Fruit fly (Drosophila melanogaster): ENCODE results near the gene CG31909.
A peak's percentile ranks its signal among the peaks of the same experiment; 100 is the strongest.

CG31909 gene

DNA sequence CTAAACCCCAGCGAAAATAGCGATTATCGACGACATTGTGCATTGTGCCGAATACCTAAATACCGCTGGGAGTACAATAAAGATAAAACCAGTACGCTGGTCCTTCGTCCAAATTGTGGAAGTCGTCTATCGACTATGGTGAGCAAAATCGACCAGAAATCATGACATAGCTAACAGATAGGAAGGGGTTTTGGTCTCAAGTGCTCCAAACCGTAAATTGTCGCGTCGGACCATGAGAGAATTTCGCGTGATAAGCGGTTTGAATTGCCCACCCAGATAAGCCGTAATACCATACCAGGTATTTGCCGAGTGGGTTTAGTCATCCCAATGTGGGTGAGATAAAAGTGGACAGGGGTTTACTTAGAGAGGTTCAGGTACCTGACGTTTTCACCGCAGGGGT, 39.4 kb upstream of the CG31909 start (continued):
- peak; percentile 28; the same call in 1 of the 2 replicates for TF ChIP-seq CG32532 (GFP tag; IDR thresholded peaks at IDR 0.05)
- peak; percentile 99 for TF ChIP-seq CG15479 (GFP tag; optimal IDR thresholded peaks at IDR 0.05)
- peak; percentile 2 for TF ChIP-seq CG3281 (GFP tag; optimal IDR thresholded peaks at IDR 0.05)
- TF ChIP-seq CG2678 (tag; optimal IDR thresholded peaks at IDR 0.05) = peak; percentile 1
- no peak for TF ChIP-seq trh (GFP tag; optimal IDR thresholded peaks at IDR 0.05)

DNA sequence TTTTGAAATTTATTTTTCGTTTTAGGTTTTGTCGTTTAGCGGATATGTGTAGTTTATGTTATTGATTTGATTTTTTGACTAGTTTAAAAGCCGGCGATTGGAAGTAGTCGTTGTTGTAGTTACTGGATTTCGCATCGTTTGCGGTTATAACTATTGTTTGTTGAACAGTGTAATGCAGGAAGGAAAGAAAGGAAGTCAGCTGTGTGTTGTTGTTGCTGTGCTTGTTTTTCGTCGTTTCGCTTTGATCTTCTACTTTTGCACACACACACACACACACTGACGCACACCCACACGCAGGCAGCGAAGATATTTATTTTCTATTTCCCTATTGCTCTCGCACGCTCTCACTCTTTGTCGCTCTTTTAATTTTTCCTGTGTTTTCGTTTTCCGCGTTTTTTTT, 38.1 kb upstream of the CG31909 start:
- peak; percentile 60 for TF ChIP-seq zf30C (GFP tag; optimal IDR thresholded peaks at IDR 0.05)
- TF ChIP-seq mld (GFP tag; IDR thresholded peaks at IDR 0.05; ENCODE audit: partially characterized antibody) = 0 out of 3 replicates have a peak, but pooled peaks have one; percentile 11
- no peak for TF ChIP-seq Spps (tag; optimal IDR thresholded peaks at IDR 0.05)
- TF ChIP-seq CG7271 (tag; optimal IDR thresholded peaks at IDR 0.05) = no peak
- peak in 1 of 2 experiments; percentile 58 for TF ChIP-seq eve (GFP tag; optimal IDR thresholded peaks at IDR 0.05)
- TF ChIP-seq CG7839 (tag; optimal IDR thresholded peaks at IDR 0.05) = no peak
- TF ChIP-seq CG12391 (tag; optimal IDR thresholded peaks at IDR 0.05) = peak; percentile 8
- TF ChIP-seq sr (GFP tag; IDR thresholded peaks at IDR 0.05) = peak; percentile 46; the same call in 1 of the 3 replicates
- peak; percentile 45 to 62 for TF ChIP-seq Trl (optimal IDR thresholded peaks at IDR 0.05)
- no peak for TF ChIP-seq Trl (GFP tag; optimal IDR thresholded peaks at IDR 0.05)
- TF ChIP-seq cg (GFP tag; optimal IDR thresholded peaks at IDR 0.05) = peak; percentile 67
- TF ChIP-seq CG1603 (tag; optimal IDR thresholded peaks at IDR 0.05) = peak; percentile 1
- TF ChIP-seq H15 (GFP tag; IDR thresholded peaks at IDR 0.05) = no peak
- peak; percentile 5 for TF ChIP-seq unpg (GFP tag; optimal IDR thresholded peaks at IDR 0.05)
- TF ChIP-seq CG4360 (GFP tag; IDR thresholded peaks at IDR 0.05) = peak; percentile 73
- TF ChIP-seq gem (tag; optimal IDR thresholded peaks at IDR 0.05) = peak; percentile 10

DNA sequence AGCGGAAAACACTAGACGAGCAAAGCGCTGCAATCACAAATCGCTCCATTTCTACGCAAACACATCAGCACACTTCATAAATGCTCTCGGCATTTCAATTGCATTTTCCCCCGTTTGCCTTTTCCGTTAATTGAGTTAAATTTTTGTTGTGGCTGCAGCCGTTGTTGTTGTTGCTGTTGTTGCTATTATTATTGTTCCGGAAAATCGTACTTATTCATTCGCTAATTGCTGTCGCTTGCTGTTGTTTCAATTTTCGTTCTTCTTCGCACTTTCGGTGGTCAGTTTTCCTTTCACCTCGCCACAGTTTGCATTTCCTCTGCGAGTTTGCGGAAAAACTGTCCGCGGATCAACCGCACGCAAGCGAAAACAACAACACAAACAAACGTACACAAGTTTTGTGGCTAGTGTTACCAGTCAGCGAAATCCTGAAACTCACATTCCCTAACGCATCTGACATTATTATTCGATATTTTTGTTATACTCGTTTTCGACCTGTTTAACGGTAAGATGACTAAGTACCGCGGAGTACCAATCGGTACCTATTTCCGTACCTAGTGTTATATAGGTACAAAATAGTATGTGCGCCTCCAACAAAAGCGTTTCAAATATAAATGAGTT, 37.6 kb upstream of the CG31909 start, which contains the start of gene CG13784:
Gene CG13784 (minus strand): TSS at position 384 of the 618 bp plus-strand sequence.
- TF ChIP-seq en (GFP tag; optimal IDR thresholded peaks at IDR 0.05) (no peak), CG34422 (GFP tag; IDR thresholded peaks at IDR 0.05) (peak; percentile 67; the same call in 1 of the 3 replicates), Stat92E (GFP tag; optimal IDR thresholded peaks at IDR 0.05) (peak in 2 of 3 experiments; percentile 82), zfh1 (GFP tag; IDR thresholded peaks at IDR 0.05) (no peak), nom (GFP tag; optimal IDR thresholded peaks at IDR 0.05) (peak; percentile 59), Atf3 (GFP tag; optimal IDR thresholded peaks at IDR 0.05) (no peak), Lhr (GFP tag; optimal IDR thresholded peaks at IDR 0.05) (peak; percentile 74), bsh (GFP tag; optimal IDR thresholded peaks at IDR 0.05) (peak in 1 of 2 experiments; percentile 39), Bdp1 (GFP tag; optimal IDR thresholded peaks at IDR 0.05) (peak; percentile 1), nau (GFP tag; optimal IDR thresholded peaks at IDR 0.05) (peak; percentile 51), CG6813 (GFP tag; optimal IDR thresholded peaks at IDR 0.05) (peak; percentile 56), zf30C (GFP tag; optimal IDR thresholded peaks at IDR 0.05) (no peak), chm (GFP tag; IDR thresholded peaks at IDR 0.05) (no peak), CG42726 (GFP tag; IDR thresholded peaks at IDR 0.05; ENCODE audit: partially characterized antibody) (peak; percentile 75), nmo (GFP tag; optimal IDR thresholded peaks at IDR 0.05) (peak; percentile 61), Optix (GFP tag; IDR thresholded peaks at IDR 0.05) (0 out of 3 replicates have a peak, but pooled peaks have one; percentile 26), HLHmδ (GFP tag; optimal IDR thresholded peaks at IDR 0.05) (peak; percentile 83), abd-A (tag; optimal IDR thresholded peaks at IDR 0.05) (no peak), CG14441 (GFP tag; IDR thresholded peaks at IDR 0.05) (no peak), cg (GFP tag; optimal IDR thresholded peaks at IDR 0.05) (no peak), Ptx1 (GFP tag; IDR thresholded peaks at IDR 0.05) (no peak), Deaf1 (tag; optimal IDR thresholded peaks at IDR 0.05) (no peak), CG43689 (GFP tag; IDR thresholded peaks at IDR 0.05) (no peak), rib (GFP tag; IDR thresholded peaks at IDR 0.05) (peak; percentile 74), CG12769 (tag; optimal IDR thresholded peaks at IDR 0.05) (no peak), trh (GFP tag; optimal IDR thresholded peaks at IDR 0.05) (no peak), sr (GFP tag; IDR thresholded peaks at IDR 0.05) (no peak), gem (tag; optimal IDR thresholded peaks at IDR 0.05) (peak; percentile 34), Dref (GFP tag; IDR thresholded peaks at IDR 0.05) (peak; percentile 63), Bgb (GFP tag; IDR thresholded peaks at IDR 0.05; ENCODE audit: partially characterized antibody) (peak; percentile 66)
